Worm (Caenorhabditis elegans): ENCODE results near the gene F44D12.2.

ce11 chrIV:10003372-10003771 lies 14.2 kb downstream of the F44D12.2 start, which contains the start of the genes C47E12.2 and sars-1:
- no peak for TF ChIP-seq elt-3 (tag; optimal IDR thresholded peaks at IDR 0.05)
- TF ChIP-seq M03D4.4 (tag; optimal IDR thresholded peaks at IDR 0.05), result no peak
- peak; percentile 90 for TF ChIP-seq lsy-2 (tag; optimal IDR thresholded peaks at IDR 0.05)
- no peak for TF ChIP-seq snpc-4 (tag; optimal IDR thresholded peaks at IDR 0.05)
- no peak for TF ChIP-seq nhr-76 (tag; optimal IDR thresholded peaks at IDR 0.05)
- no peak for TF ChIP-seq nhr-237 (tag; optimal IDR thresholded peaks at IDR 0.05)
- no peak for TF ChIP-seq sem-2 (GFP tag; optimal IDR thresholded peaks at IDR 0.05)
